Worm (Caenorhabditis elegans) whole organism, late embryonic: ENCODE results near the gene nhr-53.

Source experiments
- C08G9.2 ChIP-seq: sonication (generic microtip); optimal IDR thresholded peaks from 2 replicates; lab custom pipeline; 2016; ENCODE audit warnings: mild to moderate bottlenecking, missing genetic modification characterization, moderate library complexity, missing compliant biosample characterization
- T23F11.4 ChIP-seq: fragments of 200-800 bp; sonication (Bioruptor generic); optimal IDR thresholded peaks from 2 replicates; lab custom pipeline; 2018; ENCODE audit warnings: mild to moderate bottlenecking, missing genetic modification characterization, missing compliant biosample characterization
- ahr-1 ChIP-seq: sonication (generic microtip); optimal IDR thresholded peaks from 2 replicates; lab custom pipeline; 2016; ENCODE audit warnings: missing genetic modification characterization, missing compliant biosample characterization
- ama-1 ChIP-seq: fragments of 150-350 bp; optimal IDR thresholded peaks from 2 replicates; lab custom pipeline; 2014
- ceh-18 ChIP-seq: sonication (generic microtip); optimal IDR thresholded peaks from 2 replicates; lab custom pipeline; 2016; ENCODE audit warnings: missing genetic modification characterization, missing compliant biosample characterization
- ceh-22 ChIP-seq: sonication (generic microtip); optimal IDR thresholded peaks from 2 replicates; lab custom pipeline; 2017; ENCODE audit warnings: missing biosample characterization, missing genetic modification characterization
- ceh-31 ChIP-seq: sonication (generic microtip); optimal IDR thresholded peaks from 2 replicates; lab custom pipeline; 2016; ENCODE audit warnings: missing genetic modification characterization, missing compliant biosample characterization
- ceh-48 ChIP-seq: sonication (generic microtip); optimal IDR thresholded peaks from 2 replicates; lab custom pipeline; 2016; ENCODE audit warnings: missing genetic modification characterization, inconsistent platforms, missing compliant biosample characterization
- che-1 ChIP-seq: sonication (generic microtip); optimal IDR thresholded peaks from 2 replicates; lab custom pipeline; 2016; ENCODE audit warnings: mild to moderate bottlenecking, missing genetic modification characterization, missing compliant biosample characterization
- dve-1 ChIP-seq: sonication (generic microtip); optimal IDR thresholded peaks from 2 replicates; lab custom pipeline; 2017; ENCODE audit warnings: antibody characterized with exemption, mild to moderate bottlenecking, missing genetic modification characterization, missing compliant biosample characterization
- elt-2 ChIP-seq: sonication (generic microtip); optimal IDR thresholded peaks from 2 replicates; lab custom pipeline; 2016; ENCODE audit warnings: missing genetic modification reagents, missing genetic modification characterization, missing compliant biosample characterization
- ets-4 ChIP-seq: sonication (generic microtip); optimal IDR thresholded peaks from 2 replicates; lab custom pipeline; 2016; ENCODE audit warnings: missing genetic modification characterization, missing compliant biosample characterization
- eyg-1 ChIP-seq: sonication (generic microtip); optimal IDR thresholded peaks from 2 replicates; lab custom pipeline; 2016; ENCODE audit warnings: missing genotype, missing genetic modification characterization, missing compliant biosample characterization
- fax-1 ChIP-seq: sonication (generic microtip); optimal IDR thresholded peaks from 2 replicates; lab custom pipeline; 2016; ENCODE audit warnings: missing genotype, missing genetic modification characterization, missing compliant biosample characterization
- fkh-10 ChIP-seq: fragments of 150-350 bp; optimal IDR thresholded peaks from 2 replicates; lab custom pipeline; 2014; ENCODE audit warnings: missing biosample characterization, missing genetic modification reagents, missing genetic modification characterization
- hlh-13 ChIP-seq: fragments of 200-800 bp; sonication (Bioruptor generic); optimal IDR thresholded peaks from 2 replicates; lab custom pipeline; 2018; ENCODE audit warnings: mild to moderate bottlenecking, missing genetic modification characterization, missing compliant biosample characterization
- hlh-30 ChIP-seq: sonication (generic microtip); optimal IDR thresholded peaks from 2 replicates; lab custom pipeline; 2017; ENCODE audit warnings: antibody characterized with exemption, missing genetic modification characterization, missing compliant biosample characterization; ENCODE audit not compliant: insufficient read depth
- hlh-8 ChIP-seq: sonication (generic microtip); optimal IDR thresholded peaks from 2 replicates; lab custom pipeline; 2016; ENCODE audit warnings: missing genotype, missing genetic modification characterization, missing compliant biosample characterization
- lin-11 ChIP-seq: fragments of 200-800 bp; sonication (Bioruptor generic); optimal IDR thresholded peaks from 2 replicates; lab custom pipeline; 2018; ENCODE audit warnings: mild to moderate bottlenecking, missing genetic modification characterization, missing compliant biosample characterization
- madf-2 ChIP-seq: sonication (generic microtip); optimal IDR thresholded peaks from 2 replicates; lab custom pipeline; 2017; ENCODE audit warnings: missing genetic modification characterization, missing compliant biosample characterization
- mec-3 ChIP-seq: sonication (generic microtip); optimal IDR thresholded peaks from 2 replicates; lab custom pipeline; 2016; ENCODE audit warnings: borderline replicate concordance, missing genetic modification characterization, missing compliant biosample characterization
- nfya-1 ChIP-seq: sonication (generic microtip); optimal IDR thresholded peaks from 2 replicates; lab custom pipeline; 2017; ENCODE audit warnings: missing genetic modification characterization, mild to moderate bottlenecking, missing compliant biosample characterization, antibody characterized with exemption, moderate library complexity
- nhr-11 ChIP-seq: fragments of 150-350 bp; optimal IDR thresholded peaks from 2 replicates; lab custom pipeline; 2014; ENCODE audit warnings: missing biosample characterization, missing genetic modification characterization
- nhr-232 ChIP-seq: sonication (generic microtip); optimal IDR thresholded peaks from 2 replicates; lab custom pipeline; 2016; ENCODE audit warnings: missing genetic modification characterization, missing compliant biosample characterization
- pag-3 ChIP-seq: sonication (generic microtip); optimal IDR thresholded peaks from 2 replicates; lab custom pipeline; 2016; ENCODE audit warnings: missing compliant biosample characterization, missing genetic modification characterization, borderline replicate concordance
- pat-9 ChIP-seq: fragments of 200-800 bp; sonication (Bioruptor generic); optimal IDR thresholded peaks from 2 replicates; lab custom pipeline; 2018; ENCODE audit warnings: mild to moderate bottlenecking, missing genetic modification characterization, moderate library complexity, missing compliant biosample characterization
- pax-1 ChIP-seq: fragments of 150-350 bp; optimal IDR thresholded peaks from 2 replicates; lab custom pipeline; 2014; ENCODE audit warnings: missing biosample characterization, missing genetic modification characterization
- pha-2 ChIP-seq: sonication (generic microtip); optimal IDR thresholded peaks from 2 replicates; lab custom pipeline; 2017; ENCODE audit warnings: mild to moderate bottlenecking, missing genetic modification characterization, missing compliant biosample characterization
- pha-4 ChIP-seq: fragments of 150-350 bp; optimal IDR thresholded peaks from 2 replicates; lab custom pipeline; 2018; ENCODE audit warnings: missing biosample characterization, missing genetic modification reagents, missing genetic modification characterization
- pros-1 ChIP-seq: fragments of 150-350 bp; optimal IDR thresholded peaks from 2 replicates; lab custom pipeline; 2014; ENCODE audit warnings: missing biosample characterization, missing genetic modification reagents, missing genetic modification characterization
- ref-2 ChIP-seq: sonication (generic microtip); optimal IDR thresholded peaks from 2 replicates; lab custom pipeline; 2016; ENCODE audit warnings: missing genetic modification characterization, missing compliant biosample characterization
- rnt-1 ChIP-seq: sonication (generic microtip); optimal IDR thresholded peaks from 2 replicates; lab custom pipeline; 2016; ENCODE audit warnings: missing genetic modification characterization, missing compliant biosample characterization
- sox-2 ChIP-seq: fragments of 200-800 bp; sonication (Bioruptor generic); IDR thresholded peaks from 2 replicates; pipeline ENCODE4 v1.3.6; 2022; ENCODE audit warnings: missing genetic modification reagents, missing genetic modification characterization, missing compliant biosample characterization
- sox-4 ChIP-seq: sonication (generic microtip); optimal IDR thresholded peaks from 2 replicates; lab custom pipeline; 2017; ENCODE audit warnings: mild to moderate bottlenecking, missing genetic modification characterization, inconsistent platforms, missing compliant biosample characterization
- syd-9 ChIP-seq: sonication (generic microtip); optimal IDR thresholded peaks from 2 replicates; lab custom pipeline; 2016; ENCODE audit warnings: mild to moderate bottlenecking, missing genetic modification characterization, moderate library complexity, missing compliant biosample characterization
- tbx-2 ChIP-seq: sonication (generic microtip); optimal IDR thresholded peaks from 2 replicates; lab custom pipeline; 2016; ENCODE audit warnings: missing genetic modification characterization, missing compliant biosample characterization
- ttx-3 ChIP-seq: sonication (generic microtip); optimal IDR thresholded peaks from 2 replicates; lab custom pipeline; 2016; ENCODE audit warnings: missing genetic modification reagents, missing genetic modification characterization, missing compliant biosample characterization
- unc-3 ChIP-seq, 2 experiments: fragments of 200-800 bp in 1 of 2; sonication (Bioruptor generic) in 1 of 2; sonication (generic microtip) in 1 of 2; conservative IDR thresholded peaks in 1 of 2; optimal IDR thresholded peaks in 1 of 2; 2 replicates each; pipeline versions ENCODE4 v1.3.6 to Lab custom; 2016 to 2022; ENCODE audit warnings: missing compliant biosample characterization in 2 of 2, missing genetic modification characterization in 2 of 2, missing genetic modification reagents in 1 of 2
- unc-42 ChIP-seq: sonication (generic microtip); optimal IDR thresholded peaks from 2 replicates; lab custom pipeline; 2016; ENCODE audit warnings: missing genotype, missing genetic modification characterization, missing compliant biosample characterization
- unc-55 ChIP-seq: sonication (generic microtip); optimal IDR thresholded peaks from 2 replicates; lab custom pipeline; 2017; ENCODE audit warnings: missing biosample characterization, missing genetic modification reagents, missing genetic modification characterization
- zip-5 ChIP-seq: sonication (generic microtip); optimal IDR thresholded peaks from 2 replicates; lab custom pipeline; 2016; ENCODE audit warnings: missing genetic modification characterization, missing compliant biosample characterization
- ztf-16 ChIP-seq: sonication (generic microtip); optimal IDR thresholded peaks from 2 replicates; lab custom pipeline; 2017; ENCODE audit warnings: missing genetic modification characterization, missing compliant biosample characterization

Gene nhr-53

DNA sequence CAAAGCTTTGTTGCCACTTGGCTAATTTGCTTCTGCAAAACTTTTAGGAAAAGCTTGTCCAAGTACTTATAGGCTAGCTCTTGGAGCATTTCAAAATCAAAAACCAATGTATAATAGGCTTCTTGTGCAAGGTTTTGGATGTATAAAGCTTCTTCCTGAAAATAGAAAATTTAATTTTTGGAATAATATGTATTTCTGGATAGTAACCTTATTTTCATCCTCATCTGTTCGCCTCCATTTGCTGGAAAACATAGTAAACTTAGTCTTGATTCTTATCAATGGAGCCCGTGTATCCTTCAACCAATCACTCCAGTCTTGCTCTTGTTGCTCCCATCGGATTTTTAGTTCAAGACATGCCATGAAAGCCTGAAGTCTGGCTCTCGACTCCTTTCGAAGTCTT lies 14.5 kb upstream of the nhr-53 start, which contains the start of gene Y6E2A.4:
Gene Y6E2A.4 (minus strand): TSS at position 101 of the 400 bp plus-strand sequence.
- no peak for TF ChIP-seq pha-2 (tag; lab: Kevin White, UChicago)
- TF ChIP-seq ceh-18 (tag; lab: Kevin White, UChicago), result no peak
- TF ChIP-seq ttx-3 (tag; lab: Kevin White, UChicago), result no peak
- no peak for TF ChIP-seq pros-1 (tag; lab: Kevin White, UChicago)
- TF ChIP-seq hlh-13, result no peak
- TF ChIP-seq tbx-2, result no peak
- no peak for TF ChIP-seq sox-4 (tag; lab: Kevin White, UChicago)
- TF ChIP-seq zip-5 (tag; lab: Kevin White, UChicago), result no peak
- no peak for TF ChIP-seq sox-2 (GFP tag; lab: Robert Waterston, UW)
- no peak for TF ChIP-seq nfya-1 (tag; lab: Kevin White, UChicago)
- no peak for TF ChIP-seq pha-4 (tag; lab: Kevin White, UChicago)
- no peak for TF ChIP-seq rnt-1 (tag; lab: Kevin White, UChicago)
- TF ChIP-seq ceh-31 (tag; lab: Kevin White, UChicago), result no peak
- no peak for TF ChIP-seq fkh-10 (GFP tag; lab: Kevin White, UChicago)

DNA sequence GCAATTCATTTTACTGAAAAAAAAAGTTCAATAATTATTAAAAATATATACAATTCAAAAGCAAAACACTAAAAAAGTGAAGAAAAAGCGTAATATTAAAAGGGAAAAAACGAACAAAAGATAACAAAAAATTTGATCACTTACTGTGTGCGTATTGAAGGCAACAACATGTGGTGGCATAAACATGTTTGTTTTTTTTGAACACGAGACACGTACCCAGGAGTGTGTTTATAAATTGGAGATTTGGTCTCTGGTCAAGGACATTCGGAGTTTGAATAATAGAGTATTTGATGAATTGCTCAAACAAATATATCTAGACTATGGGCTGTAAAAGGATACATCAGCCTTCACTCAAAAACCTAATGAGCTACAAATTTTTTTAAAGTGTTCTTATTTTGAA lies 13.5 kb upstream of the nhr-53 start:
- TF ChIP-seq ceh-48 (tag; lab: Kevin White, UChicago) (no peak), pros-1 (tag; lab: Kevin White, UChicago) (no peak), dve-1 (no peak), nhr-232 (tag; lab: Kevin White, UChicago) (no peak), lin-11 (no peak), hlh-30 (tag; lab: Kevin White, UChicago) (no peak), eyg-1 (tag; lab: Kevin White, UChicago) (no peak), ama-1 (lab: Kevin White, UChicago) (no peak), hlh-8 (tag; lab: Kevin White, UChicago) (no peak), madf-2 (tag; lab: Kevin White, UChicago) (no peak), T23F11.4 (GFP tag; lab: Kevin White, UChicago) (no peak), elt-2 (tag; lab: Kevin White, UChicago) (no peak), C08G9.2 (tag; lab: Kevin White, UChicago) (no peak), unc-3 (GFP tag; conservative IDR thresholded peaks at IDR 0.05; lab: Robert Waterston, UW) (no peak), unc-3 (tag; optimal IDR thresholded peaks at IDR 0.05; lab: Kevin White, UChicago) (no peak), pax-1 (no peak), zip-5 (tag; lab: Kevin White, UChicago) (no peak), mec-3 (no peak), pag-3 (tag; lab: Kevin White, UChicago) (no peak), unc-55 (GFP tag; lab: Kevin White, UChicago) (no peak)

ce11 chrV:15712385-15712784 lies 10.2 kb upstream of the nhr-53 start:
- no peak for TF ChIP-seq nhr-232 (tag; lab: Kevin White, UChicago)
- no peak for TF ChIP-seq che-1 (tag; lab: Kevin White, UChicago)
- TF ChIP-seq ceh-18 (tag; lab: Kevin White, UChicago), result no peak
- TF ChIP-seq rnt-1 (tag; lab: Kevin White, UChicago), result no peak
- no peak for TF ChIP-seq nhr-11 (tag; lab: Kevin White, UChicago)
- TF ChIP-seq fax-1, result no peak

DNA sequence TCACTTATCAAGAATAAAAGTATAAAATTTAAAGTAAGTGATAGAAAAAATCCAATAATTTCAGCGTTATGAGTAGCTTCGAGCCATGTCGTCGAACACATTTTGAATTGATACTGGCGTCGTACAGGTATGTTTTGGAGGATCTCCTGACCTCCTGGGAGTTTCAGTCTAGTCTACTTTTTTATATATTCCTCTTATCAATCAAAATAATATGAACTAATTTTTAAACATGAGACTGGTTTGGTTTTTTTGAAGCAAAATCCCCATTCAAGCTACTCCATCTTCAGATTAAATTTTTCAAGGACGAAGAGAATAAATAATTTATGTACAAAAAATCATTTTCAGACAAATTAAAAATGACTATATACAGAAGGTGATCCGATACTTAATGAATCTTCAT lies 9.7 kb upstream of the nhr-53 start, which contains the start of gene str-101:
Gene str-101 (minus strand): TSS at position 101 of the 400 bp plus-strand sequence.
- TF ChIP-seq ttx-3 (tag; lab: Kevin White, UChicago), result no peak
- no peak for TF ChIP-seq syd-9 (tag; lab: Kevin White, UChicago)
- no peak for TF ChIP-seq nhr-11 (tag; lab: Kevin White, UChicago)
- no peak for TF ChIP-seq nhr-232 (tag; lab: Kevin White, UChicago)
- no peak for TF ChIP-seq ahr-1 (tag; lab: Kevin White, UChicago)
- TF ChIP-seq zip-5 (tag; lab: Kevin White, UChicago), result no peak
- TF ChIP-seq ets-4, result no peak
- no peak for TF ChIP-seq unc-55 (GFP tag; lab: Kevin White, UChicago)
- TF ChIP-seq ref-2 (tag; lab: Kevin White, UChicago), result no peak
- TF ChIP-seq ama-1 (lab: Kevin White, UChicago), result no peak
- no peak for TF ChIP-seq sox-4 (tag; lab: Kevin White, UChicago)
- TF ChIP-seq unc-42, result no peak
- no peak for TF ChIP-seq ztf-16 (tag; lab: Kevin White, UChicago)
- no peak for TF ChIP-seq pat-9 (tag; lab: Kevin White, UChicago)
- no peak for TF ChIP-seq ceh-22 (tag; lab: Kevin White, UChicago)
- TF ChIP-seq pha-4 (tag; lab: Kevin White, UChicago), result no peak
- no peak for TF ChIP-seq T23F11.4 (GFP tag; lab: Kevin White, UChicago)
